Worm (Caenorhabditis elegans) whole organism, L3 larva: ENCODE results near the gene F11C7.6.

Experiments
- R02D3.7 ChIP-seq: fragments of 150-350 bp; optimal IDR thresholded peaks from 2 replicates; lab custom pipeline; 2014; ENCODE audit warnings: missing biosample characterization, missing genetic modification characterization
- ZK546.5 ChIP-seq: sonication (generic microtip); optimal IDR thresholded peaks from 2 replicates; lab custom pipeline; 2017; ENCODE audit warnings: missing biosample characterization, missing genetic modification characterization
- ama-1 ChIP-seq: fragments of 150-350 bp; optimal IDR thresholded peaks from 2 replicates; lab custom pipeline; 2018
- ceh-16 ChIP-seq: sonication (generic microtip); optimal IDR thresholded peaks from 2 replicates; lab custom pipeline; 2017; ENCODE audit warnings: missing biosample characterization, missing genetic modification characterization
- ceh-28 ChIP-seq: fragments of 150-350 bp; optimal IDR thresholded peaks from 2 replicates; lab custom pipeline; 2014; ENCODE audit warnings: missing biosample characterization, missing genetic modification reagents, missing genetic modification characterization
- ceh-82 ChIP-seq: fragments of 150-350 bp; optimal IDR thresholded peaks from 2 replicates; lab custom pipeline; 2014; ENCODE audit warnings: missing biosample characterization, missing genetic modification characterization
- ceh-9 ChIP-seq: sonication (generic microtip); optimal IDR thresholded peaks from 2 replicates; lab custom pipeline; 2018; ENCODE audit warnings: missing biosample characterization, missing genetic modification characterization
- daf-12 ChIP-seq: fragments of 150-350 bp; optimal IDR thresholded peaks from 2 replicates; lab custom pipeline; 2014; ENCODE audit warnings: missing biosample characterization, missing genetic modification reagents, missing genetic modification characterization
- elt-1 ChIP-seq: fragments of 150-350 bp; optimal IDR thresholded peaks from 2 replicates; lab custom pipeline; 2014; ENCODE audit warnings: missing biosample characterization, missing genetic modification characterization
- elt-2 ChIP-seq: sonication (generic microtip); optimal IDR thresholded peaks from 2 replicates; lab custom pipeline; 2016; ENCODE audit warnings: missing genetic modification reagents, mild to moderate bottlenecking, missing genetic modification characterization, missing compliant biosample characterization
- eor-1 ChIP-seq, 2 experiments: fragments of 150-350 bp; optimal IDR thresholded peaks; 2 replicates each; lab custom pipeline; 2014 to 2018; ENCODE audit warnings: missing biosample characterization in 2 of 2, missing genetic modification characterization in 2 of 2
- hmg-11 ChIP-seq: sonication (generic microtip); optimal IDR thresholded peaks from 2 replicates; lab custom pipeline; 2016; ENCODE audit warnings: missing genetic modification characterization, missing compliant biosample characterization
- lin-39 ChIP-seq: fragments of 150-350 bp; optimal IDR thresholded peaks from 2 replicates; lab custom pipeline; 2018; ENCODE audit warnings: missing biosample characterization, missing genetic modification reagents, missing genetic modification characterization
- lsy-12 ChIP-seq: sonication (generic microtip); optimal IDR thresholded peaks from 2 replicates; lab custom pipeline; 2016; ENCODE audit warnings: mild to moderate bottlenecking, missing genetic modification characterization, missing compliant biosample characterization
- mdl-1 ChIP-seq: fragments of 150-350 bp; optimal IDR thresholded peaks from 2 replicates; lab custom pipeline; 2014; ENCODE audit warnings: missing biosample characterization, missing genetic modification characterization
- mml-1 ChIP-seq: fragments of 150-350 bp; sonication (generic microtip); optimal IDR thresholded peaks from 3 replicates; lab custom pipeline; 2014; ENCODE audit warnings: missing biosample characterization, missing genetic modification characterization
- nfya-1 ChIP-seq: sonication (generic microtip); optimal IDR thresholded peaks from 2 replicates; lab custom pipeline; 2017; ENCODE audit warnings: missing genetic modification characterization, mild to moderate bottlenecking, missing compliant biosample characterization, antibody characterized with exemption, moderate library complexity; ENCODE audit not compliant: insufficient read depth
- nhr-23 ChIP-seq: fragments of 150-350 bp; optimal IDR thresholded peaks from 2 replicates; lab custom pipeline; 2014; ENCODE audit warnings: missing biosample characterization, missing genetic modification reagents, missing genetic modification characterization
- nhr-25 ChIP-seq: sonication (generic microtip); optimal IDR thresholded peaks from 2 replicates; lab custom pipeline; 2017; ENCODE audit warnings: missing biosample characterization, missing genetic modification characterization
- nhr-28 ChIP-seq: fragments of 150-350 bp; optimal IDR thresholded peaks from 2 replicates; lab custom pipeline; 2014; ENCODE audit warnings: missing biosample characterization, missing genetic modification characterization
- nhr-43 ChIP-seq: sonication (generic microtip); optimal IDR thresholded peaks from 2 replicates; lab custom pipeline; 2016; ENCODE audit warnings: mild to moderate bottlenecking, missing genetic modification characterization, missing compliant biosample characterization; ENCODE audit not compliant: poor library complexity, severe bottlenecking
- nhr-67 ChIP-seq: fragments of 150-350 bp; optimal IDR thresholded peaks from 2 replicates; lab custom pipeline; 2014; ENCODE audit warnings: missing biosample characterization, missing genetic modification characterization
- nhr-76 ChIP-seq: fragments of 150-350 bp; sonication (generic microtip); optimal IDR thresholded peaks from 5 replicates; lab custom pipeline; 2014; ENCODE audit warnings: missing biosample characterization, missing genetic modification characterization
- pha-4 ChIP-seq: fragments of 150-350 bp; optimal IDR thresholded peaks from 2 replicates; lab custom pipeline; 2014; ENCODE audit warnings: missing biosample characterization, missing genetic modification reagents, missing genetic modification characterization
- pqm-1 ChIP-seq: fragments of 150-350 bp; optimal IDR thresholded peaks from 2 replicates; lab custom pipeline; 2017; ENCODE audit warnings: missing biosample characterization, missing genetic modification characterization, inconsistent platforms
- snpc-4 ChIP-seq: fragments of 150-350 bp; optimal IDR thresholded peaks from 2 replicates; lab custom pipeline; 2014; ENCODE audit warnings: missing biosample characterization, missing genetic modification characterization
- tbx-2 ChIP-seq: sonication (generic microtip); optimal IDR thresholded peaks from 2 replicates; lab custom pipeline; 2016; ENCODE audit warnings: mild to moderate bottlenecking, missing genetic modification characterization, missing compliant biosample characterization
- unc-39 ChIP-seq: sonication (generic microtip); optimal IDR thresholded peaks from 4 replicates; lab custom pipeline; 2017; ENCODE audit warnings: missing biosample characterization, missing genetic modification characterization
- zag-1 ChIP-seq: fragments of 150-350 bp; optimal IDR thresholded peaks from 2 replicates; lab custom pipeline; 2014; ENCODE audit warnings: missing biosample characterization, missing genetic modification characterization
- ztf-11 ChIP-seq: fragments of 150-350 bp; optimal IDR thresholded peaks from 2 replicates; lab custom pipeline; 2014; ENCODE audit warnings: missing biosample characterization, missing genetic modification characterization

Gene F11C7.6

DNA sequence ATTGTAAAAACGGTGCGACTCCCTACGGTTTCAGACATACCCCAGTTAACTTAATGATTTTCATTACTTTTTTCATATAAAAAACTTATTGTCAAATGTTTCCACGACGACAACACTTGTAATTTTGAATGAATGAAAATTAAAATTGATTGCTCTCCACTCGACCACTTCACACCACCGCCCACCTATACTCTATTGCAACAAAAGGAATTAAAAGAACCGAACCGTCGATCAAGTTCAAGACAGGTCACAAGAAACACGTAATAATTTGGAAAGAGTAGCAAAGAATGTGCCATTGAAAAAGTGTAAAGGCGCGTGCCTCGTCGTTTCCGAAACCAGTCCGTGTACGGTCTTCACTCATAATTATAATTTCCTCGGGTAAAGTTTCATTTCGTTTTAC is 38.8 kb upstream of the F11C7.6 start, which contains the start of gene F10D7.11:
F10D7.11 (plus strand) TSS at position 301 of the 400 bp plus-strand sequence.
- TF ChIP-seq nhr-25 (tag; lab: Kevin White, UChicago), result no peak
- TF ChIP-seq nfya-1 (tag; lab: Kevin White, UChicago), result no peak
- no peak for TF ChIP-seq unc-39 (tag; lab: Kevin White, UChicago)
- no peak for TF ChIP-seq ceh-82 (tag; lab: Kevin White, UChicago)
- no peak for TF ChIP-seq snpc-4 (tag; lab: Kevin White, UChicago)
- TF ChIP-seq R02D3.7 (tag; lab: Kevin White, UChicago), result no peak
- no peak for TF ChIP-seq ztf-11 (tag; lab: Kevin White, UChicago)
- TF ChIP-seq ceh-16, result no peak
- TF ChIP-seq zag-1 (tag; lab: Kevin White, UChicago), result no peak
- no peak for TF ChIP-seq ZK546.5 (tag; lab: Kevin White, UChicago)
- no peak for TF ChIP-seq nhr-67
- no peak for TF ChIP-seq daf-12 (tag; lab: Kevin White, UChicago)

DNA sequence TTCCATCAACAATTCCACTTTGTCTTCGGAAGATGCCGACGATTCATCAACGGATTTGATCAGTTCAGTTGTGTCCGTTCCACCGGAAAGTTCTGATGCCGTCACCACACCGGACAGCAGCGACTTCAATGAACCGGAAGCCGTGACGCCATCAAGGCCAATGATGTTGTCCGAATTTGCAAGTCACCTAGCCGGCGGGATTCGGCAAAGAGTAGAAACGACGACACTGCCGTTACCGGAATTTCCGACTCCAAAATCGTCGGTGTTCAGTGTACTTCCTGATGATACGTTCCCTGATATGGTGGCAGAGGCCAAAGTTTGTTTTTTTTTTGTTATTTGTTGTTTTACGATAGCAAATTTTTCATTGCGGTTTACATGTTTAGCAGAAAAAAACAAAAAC is 37.9 kb upstream of the F11C7.6 start:
- no peak for TF ChIP-seq mml-1
- TF ChIP-seq pqm-1 (tag; lab: Kevin White, UChicago), result no peak
- no peak for TF ChIP-seq ama-1 (lab: Kevin White, UChicago)
- no peak for TF ChIP-seq nhr-43
- TF ChIP-seq ceh-82 (tag; lab: Kevin White, UChicago), result no peak
- TF ChIP-seq nhr-67, result no peak
- no peak for TF ChIP-seq ceh-28 (tag; lab: Kevin White, UChicago)
- TF ChIP-seq nhr-76, result no peak
- no peak for TF ChIP-seq pha-4
- TF ChIP-seq ztf-11 (tag; lab: Kevin White, UChicago), result no peak
- TF ChIP-seq nfya-1 (tag; lab: Kevin White, UChicago), result no peak
- TF ChIP-seq nhr-28 (tag; lab: Kevin White, UChicago), result no peak
- no peak for TF ChIP-seq elt-2 (tag; lab: Kevin White, UChicago)
- TF ChIP-seq ZK546.5 (tag; lab: Kevin White, UChicago), result no peak
- no peak for TF ChIP-seq lsy-12 (tag; lab: Kevin White, UChicago)
- TF ChIP-seq ceh-9 (tag; lab: Kevin White, UChicago), result no peak
- no peak for TF ChIP-seq elt-1 (tag; lab: Kevin White, UChicago)
- TF ChIP-seq mdl-1, result no peak

DNA sequence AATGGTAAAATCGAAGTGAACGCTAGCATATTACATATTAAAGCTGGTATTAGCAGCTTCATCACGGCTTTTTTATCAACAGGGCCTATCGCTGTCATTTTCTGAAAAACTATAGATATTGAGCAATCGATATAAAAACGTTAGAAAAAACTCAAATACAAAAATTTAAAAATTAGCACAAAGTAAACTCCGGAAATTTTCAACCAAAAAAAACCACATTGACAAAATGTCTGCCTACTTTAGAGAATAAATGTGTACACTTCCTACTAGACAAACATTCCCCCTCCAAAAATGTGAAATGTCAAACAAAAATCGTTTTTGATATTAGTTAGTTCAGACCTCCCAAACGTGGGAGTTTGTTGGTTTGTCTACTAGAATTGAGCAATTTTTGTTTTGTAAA is 32.8 kb upstream of the F11C7.6 start, which contains the start of gene mfsd-10:
mfsd-10 (minus strand) TSS at position 101 of the 400 bp plus-strand sequence.
- peak; percentile 72 for TF ChIP-seq pha-4
- no peak for TF ChIP-seq nhr-67

- TF ChIP-seq nhr-25 (tag; lab: Kevin White, UChicago) (peak; percentile 43), nhr-28 (tag; lab: Kevin White, UChicago) (no peak), nhr-43 (peak; percentile 3), lsy-12 (tag; lab: Kevin White, UChicago) (no peak), zag-1 (tag; lab: Kevin White, UChicago) (no peak), hmg-11 (tag; lab: Kevin White, UChicago) (peak; percentile 51), pha-4 (peak; percentile 30), lin-39 (tag; lab: Kevin White, UChicago) (no peak), nhr-23 (tag; lab: Kevin White, UChicago) (peak; percentile 35), nfya-1 (tag; lab: Kevin White, UChicago) (peak; percentile 44), snpc-4 (tag; lab: Kevin White, UChicago) (peak; percentile 2)
Measured at ce11 chrX:17369514-17369913, 31.9 kb upstream of the F11C7.6 start.

ce11 chrX:17373955-17374354 is 27.4 kb upstream of the F11C7.6 start:
- TF ChIP-seq tbx-2 (tag; lab: Kevin White, UChicago) (no peak), ceh-82 (tag; lab: Kevin White, UChicago) (no peak), nhr-23 (tag; lab: Kevin White, UChicago) (peak; percentile 75)

DNA sequence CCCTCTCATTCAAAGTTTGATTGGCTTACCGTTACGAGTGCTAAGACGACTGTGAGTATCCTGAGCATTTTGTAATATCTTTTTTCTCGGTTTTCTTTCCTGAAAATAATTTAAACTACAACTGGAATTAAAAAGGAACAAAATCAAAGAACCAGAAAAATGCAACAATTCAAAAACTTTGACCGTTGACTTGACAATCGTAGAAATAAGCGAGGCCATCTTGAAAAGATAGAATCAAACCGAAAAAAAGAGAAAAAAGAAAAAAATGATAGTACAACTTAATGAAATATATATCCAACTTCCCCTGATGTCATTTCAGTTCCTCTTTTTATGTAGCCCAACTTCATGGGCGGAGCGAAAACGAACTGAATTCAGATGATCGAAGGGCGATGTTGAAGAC is 26.8 kb upstream of the F11C7.6 start, which contains the start of gene F10D7.3:
F10D7.3 (minus strand) TSS at position 101 of the 400 bp plus-strand sequence.
- TF ChIP-seq hmg-11 (tag; lab: Kevin White, UChicago) (no peak), nhr-67 (no peak), ceh-28 (tag; lab: Kevin White, UChicago) (no peak), elt-1 (tag; lab: Kevin White, UChicago) (no peak), eor-1 (tag; optimal IDR thresholded peaks at IDR 0.05; lab: Kevin White, UChicago) (no peak)
